Worm (Caenorhabditis elegans): ENCODE data around the gene fbxb-35.

Gene fbxb-35

DNA sequence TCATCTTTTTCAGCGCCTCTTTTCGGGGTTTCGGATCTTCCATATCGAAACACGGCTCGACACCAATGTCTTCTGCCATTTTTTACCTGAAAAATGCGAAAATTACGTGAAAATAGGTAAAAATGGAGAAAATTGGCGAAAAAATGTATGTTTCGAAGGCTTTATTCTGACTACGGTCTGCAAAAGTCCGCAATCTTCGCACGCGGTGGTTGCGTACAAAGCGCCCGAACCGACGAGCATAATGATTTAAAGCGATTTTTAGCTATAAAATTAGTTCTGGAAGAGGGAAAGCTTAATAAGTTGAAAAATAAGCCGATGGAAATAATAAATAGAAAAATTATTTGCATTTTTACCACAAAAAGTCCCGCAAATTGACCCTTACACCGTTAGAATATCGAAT lies 7.5 kb downstream of the fbxb-35 start, which contains the start of gene F07E5.5 (continued):
- no peak for TF ChIP-seq efl-3 (GFP tag; optimal IDR thresholded peaks at IDR 0.05)
- TF ChIP-seq irx-1 (tag; optimal IDR thresholded peaks at IDR 0.05) = no peak
- no peak for TF ChIP-seq dsc-1 (tag; optimal IDR thresholded peaks at IDR 0.05)
- no peak for TF ChIP-seq aly-2 (tag; optimal IDR thresholded peaks at IDR 0.05)
- TF ChIP-seq mep-1 (tag; optimal IDR thresholded peaks at IDR 0.05) = peak; percentile 77
- no peak for TF ChIP-seq ztf-4 (tag; optimal IDR thresholded peaks at IDR 0.05)
- TF ChIP-seq lin-35 (GFP tag; optimal IDR thresholded peaks at IDR 0.05) = peak; percentile 61 to 77
- TF ChIP-seq Y116A8C.19 (tag; optimal IDR thresholded peaks at IDR 0.05; ENCODE audit: borderline replicate concordance) = no peak
- no peak for TF ChIP-seq ceh-88 (GFP tag; IDR thresholded peaks at IDR 0.05)
- TF ChIP-seq lin-15B (tag; optimal IDR thresholded peaks at IDR 0.05) = peak; percentile 41
- TF ChIP-seq grh-1 (GFP tag; IDR thresholded peaks at IDR 0.05) = no peak
- peak; percentile 25 for TF ChIP-seq isw-1 (GFP tag; IDR thresholded peaks at IDR 0.05)
- TF ChIP-seq ces-1 (GFP tag; optimal IDR thresholded peaks at IDR 0.05) = no peak
- no peak for TF ChIP-seq pag-3 (tag; optimal IDR thresholded peaks at IDR 0.05; ENCODE audit: borderline replicate concordance, insufficient read depth)
- peak; percentile 79 for TF ChIP-seq unc-130 (tag; optimal IDR thresholded peaks at IDR 0.05)
- no peak for TF ChIP-seq unc-98 (GFP tag; IDR thresholded peaks at IDR 0.05)
- no peak for TF ChIP-seq egl-27 (tag; optimal IDR thresholded peaks at IDR 0.05)
- TF ChIP-seq lir-3 (tag; optimal IDR thresholded peaks at IDR 0.05; ENCODE audit: poor library complexity) = no peak
- TF ChIP-seq mef-2 (tag; optimal IDR thresholded peaks at IDR 0.05) = no peak
- no peak for TF ChIP-seq hpl-2 (GFP tag; optimal IDR thresholded peaks at IDR 0.05)
- peak; percentile 51 for TF ChIP-seq swsn-7 (tag; optimal IDR thresholded peaks at IDR 0.05)
- no peak for TF ChIP-seq ets-5 (GFP tag; IDR thresholded peaks at IDR 0.05)
- TF ChIP-seq nhr-11 (tag; optimal IDR thresholded peaks at IDR 0.05) = peak; percentile 14
- no peak for TF ChIP-seq nhr-237 (tag; optimal IDR thresholded peaks at IDR 0.05)
- no peak for TF ChIP-seq lin-14 (GFP tag; optimal IDR thresholded peaks at IDR 0.05)
- TF ChIP-seq ceh-82 (tag; optimal IDR thresholded peaks at IDR 0.05) = peak; percentile 19 to 66 (median 64)
- TF ChIP-seq nhr-47 (tag; optimal IDR thresholded peaks at IDR 0.05) = no peak
- peak; percentile 49 for TF ChIP-seq nhr-19 (GFP tag; conservative IDR thresholded peaks at IDR 0.05)
- peak; percentile 27 for TF ChIP-seq vab-15 (tag; optimal IDR thresholded peaks at IDR 0.05)
- no peak for TF ChIP-seq ztf-11 (tag; optimal IDR thresholded peaks at IDR 0.05)
- no peak for TF ChIP-seq sptf-1 (tag; optimal IDR thresholded peaks at IDR 0.05)
- no peak for TF ChIP-seq elt-3 (tag; optimal IDR thresholded peaks at IDR 0.05)
- TF ChIP-seq C34B4.2 (tag; optimal IDR thresholded peaks at IDR 0.05) = no peak
- TF ChIP-seq snpc-4 (tag; optimal IDR thresholded peaks at IDR 0.05) = peak; percentile 23
- TF ChIP-seq nhr-77 (tag; optimal IDR thresholded peaks at IDR 0.05) = no peak
- no peak for TF ChIP-seq sup-37 (GFP tag; optimal IDR thresholded peaks at IDR 0.05)
- TF ChIP-seq nhr-12 (tag; optimal IDR thresholded peaks at IDR 0.05) = no peak
- TF ChIP-seq fkh-8 (tag; optimal IDR thresholded peaks at IDR 0.05) = peak; percentile 43
- TF ChIP-seq fos-1 (tag; optimal IDR thresholded peaks at IDR 0.05) = no peak
- peak; percentile 68 for TF ChIP-seq nhr-85 (tag)
- no peak for TF ChIP-seq nhr-28 (tag; optimal IDR thresholded peaks at IDR 0.05)
- no peak for TF ChIP-seq tbx-2 (tag; optimal IDR thresholded peaks at IDR 0.05)
- no peak for TF ChIP-seq unc-30 (tag; optimal IDR thresholded peaks at IDR 0.05)
- TF ChIP-seq egl-13 (tag; optimal IDR thresholded peaks at IDR 0.05) = no peak
- no peak for TF ChIP-seq zip-4 (GFP tag; optimal IDR thresholded peaks at IDR 0.05)
- peak; percentile 28 for TF ChIP-seq elt-2 (tag; optimal IDR thresholded peaks at IDR 0.05)
- TF ChIP-seq lin-39 (tag; optimal IDR thresholded peaks at IDR 0.05) = peak; percentile 5
- TF ChIP-seq fkh-4 (tag; optimal IDR thresholded peaks at IDR 0.05; ENCODE audit: borderline replicate concordance) = no peak
- TF ChIP-seq efl-1 (optimal IDR thresholded peaks at IDR 0.05) = peak; percentile 75 to 78
- peak; percentile 75 to 97 for TF ChIP-seq efl-1 (GFP tag; optimal IDR thresholded peaks at IDR 0.05 in 1 of 2)
- TF ChIP-seq nhr-76 (tag; optimal IDR thresholded peaks at IDR 0.05) = no peak
- no peak for TF ChIP-seq jun-1 (tag; optimal IDR thresholded peaks at IDR 0.05)
- peak; percentile 46 for TF ChIP-seq C16A3.4 (tag; optimal IDR thresholded peaks at IDR 0.05)
- TF ChIP-seq lin-13 (GFP tag; optimal IDR thresholded peaks at IDR 0.05) = peak; percentile 4

All from whole organism, L1 larva.